Fruit fly (Drosophila melanogaster) whole organism, wandering third instar larva: ENCODE measurements around the gene CG5466.
A peak's percentile ranks its signal among the peaks of the same experiment; 100 is the strongest.

Experiments used
- CG32264 ChIP-seq: fragments of 200-800 bp; sonication (Bioruptor generic); optimal IDR thresholded peaks from 2 replicates; lab custom pipeline; 2016; ENCODE audit warnings: missing biosample characterization, missing genetic modification characterization
- CG9705 ChIP-seq: fragments of 200-800 bp; sonication (Bioruptor generic); optimal IDR thresholded peaks from 2 replicates; lab custom pipeline; 2018; ENCODE audit warnings: missing biosample characterization, mild to moderate bottlenecking, missing genetic modification characterization
- Dfd ChIP-seq: fragments of >200 bp; optimal IDR thresholded peaks from 2 replicates; lab custom pipeline; 2017; ENCODE audit warnings: missing biosample characterization, missing genetic modification characterization
- Dif ChIP-seq: fragments of 200-275, 200-300 bp; sonication (Bioruptor generic); optimal IDR thresholded peaks from 2 replicates; lab custom pipeline; 2018; ENCODE audit warnings: missing biosample characterization, missing genetic modification characterization; ENCODE audit not compliant: partially characterized antibody
- GATAd ChIP-seq: sonication (Bioruptor generic); optimal IDR thresholded peaks from 2 replicates; lab custom pipeline; 2016; ENCODE audit warnings: missing biosample characterization, missing genetic modification characterization
- HLH106 ChIP-seq: fragments of 200-800 bp; optimal IDR thresholded peaks from 3 replicates; lab custom pipeline; 2019; ENCODE audit warnings: missing biosample characterization, mild to moderate bottlenecking, missing genetic modification characterization, moderate library complexity
- Hnf4 ChIP-seq: fragments of 200-800 bp; sonication (Bioruptor generic); optimal IDR thresholded peaks from 2 replicates; lab custom pipeline; 2016; ENCODE audit warnings: missing biosample characterization, mild to moderate bottlenecking, missing genetic modification characterization
- Hr78 ChIP-seq: fragments of >200 bp; optimal IDR thresholded peaks from 2 replicates; lab custom pipeline; 2017; ENCODE audit warnings: missing biosample characterization, missing genetic modification characterization
- Hr83 ChIP-seq: fragments of 200-300 bp; sonication (Bioruptor generic); optimal IDR thresholded peaks from 2 replicates; lab custom pipeline; 2016; ENCODE audit warnings: missing biosample characterization, mild to moderate bottlenecking, missing genetic modification characterization, moderate library complexity; ENCODE audit not compliant: poor library complexity, severe bottlenecking
- Jra ChIP-seq: sonication (Bioruptor generic); optimal IDR thresholded peaks from 2 replicates; lab custom pipeline; 2016; ENCODE audit warnings: missing biosample characterization, missing genetic modification characterization
- Mio ChIP-seq: sonication (Bioruptor generic); optimal IDR thresholded peaks from 2 replicates; lab custom pipeline; 2016; ENCODE audit warnings: missing biosample characterization, missing genetic modification characterization
- N ChIP-seq: fragments of >200 bp; optimal IDR thresholded peaks from 2 replicates; lab custom pipeline; 2018; ENCODE audit warnings: missing biosample characterization, missing external identifiers, missing genetic modification characterization
- OdsH ChIP-seq: fragments of 200-800 bp; sonication (Bioruptor generic); optimal IDR thresholded peaks from 2 replicates; lab custom pipeline; 2016; ENCODE audit warnings: missing biosample characterization, mild to moderate bottlenecking, missing genetic modification characterization
- Rel ChIP-seq, 2 experiments: fragments of 200-800 bp; sonication (Bioruptor generic) in 1 of 2; optimal IDR thresholded peaks; 2 replicates in 1 of 2; 3 replicates in 1 of 2; lab custom pipeline; 2016 to 2019; ENCODE audit warnings: mild to moderate bottlenecking in 2 of 2, missing biosample characterization in 2 of 2, missing genetic modification characterization in 2 of 2, moderate library complexity in 1 of 2
- Sp1 ChIP-seq: fragments of 200-800 bp; sonication (Bioruptor generic); optimal IDR thresholded peaks from 3 replicates; lab custom pipeline; 2019; ENCODE audit warnings: missing biosample characterization, mild to moderate bottlenecking, missing genetic modification characterization, moderate library complexity
- br ChIP-seq: fragments of 200-800 bp; sonication (Bioruptor generic); optimal IDR thresholded peaks from 2 replicates; lab custom pipeline; 2016; ENCODE audit warnings: missing biosample characterization, missing genetic modification characterization
- dl ChIP-seq, 2 experiments: fragments of 175-275, 200-275 bp in 1 of 2; fragments of 200-275 bp in 1 of 2; sonication (Bioruptor generic); optimal IDR thresholded peaks; lab custom pipeline; 2018; ENCODE audit warnings: mild to moderate bottlenecking in 2 of 2, missing biosample characterization in 2 of 2, missing genetic modification characterization in 2 of 2, moderate library complexity in 2 of 2; ENCODE audit not compliant: partially characterized antibody in 2 of 2, insufficient read depth in 1 of 2
- dmrt93B ChIP-seq: fragments of 200-800 bp; sonication (Bioruptor generic); optimal IDR thresholded peaks from 2 replicates; lab custom pipeline; 2018; ENCODE audit warnings: missing biosample characterization, mild to moderate bottlenecking, missing genetic modification characterization
- ey ChIP-seq: fragments of 200-800 bp; sonication (Bioruptor generic); optimal IDR thresholded peaks from 2 replicates; lab custom pipeline; 2016; ENCODE audit warnings: missing biosample characterization, missing genetic modification characterization
- foxo ChIP-seq, 2 experiments: fragments of 200-800 bp; sonication (Bioruptor generic); optimal IDR thresholded peaks; 2 replicates in 1 of 2; 3 replicates in 1 of 2; lab custom pipeline; 2016 to 2017; ENCODE audit warnings: missing biosample characterization in 2 of 2, missing genetic modification characterization in 2 of 2
- fru ChIP-seq: fragments of 200-800 bp; sonication (Bioruptor generic); optimal IDR thresholded peaks from 3 replicates; lab custom pipeline; 2016; ENCODE audit warnings: missing biosample characterization, mild to moderate bottlenecking, missing genetic modification characterization
- h ChIP-seq: fragments of 200-800 bp; sonication (Bioruptor generic); optimal IDR thresholded peaks from 3 replicates; lab custom pipeline; 2016; ENCODE audit warnings: missing biosample characterization, mild to moderate bottlenecking, missing genetic modification characterization
- jim ChIP-seq: fragments of 175-275, 200-325 bp; sonication (Bioruptor generic); optimal IDR thresholded peaks from 2 replicates; lab custom pipeline; 2016; ENCODE audit warnings: missing biosample characterization, mild to moderate bottlenecking, missing genetic modification characterization
- lola ChIP-seq: fragments of >200 bp; optimal IDR thresholded peaks from 2 replicates; lab custom pipeline; 2017; ENCODE audit warnings: missing biosample characterization, missing genetic modification characterization
- psq ChIP-seq: fragments of 200-800 bp; sonication (Bioruptor generic); optimal IDR thresholded peaks from 3 replicates; lab custom pipeline; 2017; ENCODE audit warnings: missing biosample characterization, mild to moderate bottlenecking, missing genetic modification characterization, moderate library complexity
- rgr ChIP-seq: fragments of 200-800 bp; sonication (Bioruptor generic); optimal IDR thresholded peaks from 3 replicates; lab custom pipeline; 2016; ENCODE audit warnings: missing biosample characterization, mild to moderate bottlenecking, missing genetic modification characterization
- sage ChIP-seq: fragments of 200-800 bp; sonication (Bioruptor generic); optimal IDR thresholded peaks from 2 replicates; lab custom pipeline; 2016; ENCODE audit warnings: missing biosample characterization, mild to moderate bottlenecking, missing genetic modification characterization
- sv ChIP-seq: fragments of 200-800 bp; sonication (Bioruptor generic); optimal IDR thresholded peaks from 3 replicates; lab custom pipeline; 2016; ENCODE audit warnings: missing biosample characterization, missing genetic modification characterization
- usp ChIP-seq: fragments of >200 bp; optimal IDR thresholded peaks from 2 replicates; lab custom pipeline; 2017; ENCODE audit warnings: missing biosample characterization, missing genetic modification characterization

CG5466 gene

DNA sequence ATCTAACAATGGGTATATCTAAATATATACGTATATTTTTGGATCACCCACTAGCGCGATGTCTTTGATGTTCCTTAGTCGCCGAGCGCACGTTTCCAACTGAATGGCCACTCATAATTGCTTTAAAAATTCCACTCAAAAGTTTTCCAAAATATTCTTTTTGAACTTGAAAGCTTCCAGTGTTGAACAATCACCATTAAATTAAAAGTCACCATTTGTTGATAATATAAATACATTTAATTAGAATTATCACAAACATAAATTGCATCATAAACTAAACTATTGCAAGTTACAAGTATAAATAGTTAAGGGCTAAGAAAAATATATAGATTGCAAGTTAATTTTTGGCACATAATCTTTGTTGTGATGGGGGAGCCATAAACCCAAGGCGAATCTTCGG is 34.7 kb downstream of the CG5466 start, which contains the start of gene GluRIID:
Gene GluRIID (minus strand): TSS at position 101 of the 400 bp plus-strand sequence.
- TF ChIP-seq N (GFP tag; lab: Kevin White, UChicago): no peak
- no peak for TF ChIP-seq sage (GFP tag; lab: Kevin White, UChicago)
- TF ChIP-seq rgr (GFP tag; lab: Kevin White, UChicago): peak; percentile 4
- no peak for TF ChIP-seq Sp1
- no peak for TF ChIP-seq br (GFP tag; lab: Kevin White, UChicago)

DNA sequence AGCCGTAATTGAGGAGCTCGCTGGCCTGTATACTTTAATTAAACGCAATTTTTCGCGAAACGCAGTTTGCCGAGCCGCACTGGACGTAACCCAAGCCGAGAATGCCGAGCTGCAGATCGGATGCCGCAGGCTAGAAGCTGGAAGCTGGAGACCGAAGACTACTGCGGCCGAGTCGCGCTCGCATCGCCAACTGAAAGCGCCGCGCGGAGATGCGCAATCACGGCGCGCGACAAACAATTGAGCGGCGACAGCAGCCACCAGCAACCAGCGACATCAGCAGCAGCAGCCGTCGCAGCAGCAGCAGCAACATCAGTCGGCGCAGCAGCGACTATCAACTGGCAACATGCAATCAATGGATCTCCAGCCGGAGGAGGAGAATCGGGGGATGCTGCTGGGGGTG is 39.0 kb downstream of the CG5466 start:
- TF ChIP-seq rgr (GFP tag; lab: Kevin White, UChicago) (no peak), Rel (GFP tag; optimal IDR thresholded peaks at IDR 0.05; lab: Kevin White, UChicago) (no peak), Rel (tag; optimal IDR thresholded peaks at IDR 0.05; lab: Kevin White, UChicago) (no peak), ey (no peak), fru (GFP tag; lab: Kevin White, UChicago) (no peak), jim (no peak), OdsH (no peak), HLH106 (no peak), Hr83 (no peak), lola (GFP tag; lab: Kevin White, UChicago) (no peak), sage (GFP tag; lab: Kevin White, UChicago) (no peak), dmrt93B (no peak), sv (no peak), Dfd (GFP tag; lab: Kevin White, UChicago) (no peak), Dif (GFP tag; lab: Kevin White, UChicago) (no peak), psq (GFP tag; lab: Kevin White, UChicago) (no peak), Hr78 (GFP tag; lab: Kevin White, UChicago) (no peak), Sp1 (no peak), h (GFP tag; lab: Kevin White, UChicago) (no peak)

DNA sequence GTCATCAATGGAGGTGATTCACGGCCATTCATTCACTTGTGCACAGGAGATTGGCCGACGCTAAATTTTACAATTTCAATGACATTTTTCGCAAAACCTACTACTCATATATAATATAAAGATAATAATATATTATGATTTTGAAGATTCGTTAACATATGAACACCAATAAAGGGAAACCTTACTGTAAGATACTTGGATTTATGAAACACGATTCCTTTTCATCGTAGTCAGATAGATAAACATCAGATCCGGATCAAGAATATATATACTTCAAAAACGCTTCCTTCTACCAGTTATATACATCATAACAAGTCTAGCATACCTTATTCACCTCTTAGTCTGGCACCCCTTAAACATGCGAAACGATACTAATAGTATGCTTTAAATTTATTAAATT is 42.1 kb downstream of the CG5466 start, which contains the start of gene Nep4:
Gene Nep4 (minus strand): TSS at position 101 of the 400 bp plus-strand sequence.
- TF ChIP-seq usp (GFP tag; lab: Kevin White, UChicago) (no peak), sv (no peak), Sp1 (no peak), jim (no peak), foxo (GFP tag; optimal IDR thresholded peaks at IDR 0.05; lab: Kevin White, UChicago) (no peak), Jra (GFP tag; lab: Kevin White, UChicago) (no peak), rgr (GFP tag; lab: Kevin White, UChicago) (no peak), GATAd (no peak), h (GFP tag; lab: Kevin White, UChicago) (no peak)

DNA sequence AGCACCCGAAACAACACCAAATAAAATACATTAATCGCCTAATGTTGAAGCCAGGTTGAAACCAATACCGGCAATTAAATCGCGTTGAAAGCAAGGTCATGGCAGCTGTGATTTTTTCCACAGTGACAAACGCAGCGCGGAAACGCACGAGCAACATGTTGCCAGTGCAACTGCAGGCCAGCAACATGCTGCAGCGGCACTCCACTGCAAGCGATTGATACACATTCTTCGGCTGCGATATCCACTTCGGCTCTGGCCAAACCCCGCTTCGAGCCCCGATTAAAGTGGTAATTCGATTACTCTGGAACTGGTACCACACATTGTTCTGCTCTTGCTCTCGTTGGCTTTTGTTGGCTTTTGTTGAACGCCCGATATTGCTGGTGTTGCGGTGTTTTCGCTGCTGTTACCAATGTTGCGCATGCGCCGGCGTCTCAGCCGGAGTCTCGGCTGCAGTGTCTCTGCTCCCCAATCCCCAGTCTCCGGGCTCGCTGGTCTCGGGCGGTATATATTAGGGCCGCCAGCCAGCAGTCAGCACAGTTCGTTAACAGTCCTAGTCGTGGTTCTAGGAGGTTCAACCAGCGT is 51.4 kb downstream of the CG5466 start, which contains the start of gene Cpr92F:
Gene Cpr92F (plus strand): TSS at position 532 of the 582 bp plus-strand sequence.
- TF ChIP-seq Dif (GFP tag; lab: Kevin White, UChicago): no peak
- TF ChIP-seq sage (GFP tag; lab: Kevin White, UChicago): no peak
- TF ChIP-seq Hnf4 (GFP tag; lab: Kevin White, UChicago): no peak
- no peak for TF ChIP-seq HLH106
- TF ChIP-seq CG32264 (GFP tag; lab: Kevin White, UChicago): no peak
- TF ChIP-seq CG9705 (GFP tag; lab: Kevin White, UChicago): no peak
- no peak for TF ChIP-seq Mio (GFP tag; lab: Kevin White, UChicago)
- no peak for TF ChIP-seq dl (GFP tag; optimal IDR thresholded peaks at IDR 0.05; lab: Kevin White, UChicago; ENCODE audit: insufficient read depth in 1 of 2, partially characterized antibody in 2 of 2)
- TF ChIP-seq, all 38 proteins: peak for 0
